Fruit fly (Drosophila melanogaster) whole organism, pupa: Measurements from ENCODE around the gene tll.

ENCODE experiments used
- CG10348 ChIP-seq: fragments of 200-800 bp; sonication (Bioruptor generic); IDR thresholded peaks from 2 replicates; pipeline ENCODE4 v1.3.6; 2022; ENCODE audit warnings: missing biosample characterization, missing genetic modification characterization
- CG12605 ChIP-seq: fragments of 200-800 bp; sonication (Bioruptor generic); IDR thresholded peaks from 2 replicates; pipeline ENCODE4 v1.3.6; 2022; ENCODE audit warnings: missing biosample characterization, missing genetic modification characterization
- CG13204 ChIP-seq: fragments of 200-800 bp; sonication (Bioruptor generic); optimal IDR thresholded peaks from 2 replicates; lab custom pipeline; 2018; ENCODE audit warnings: missing biosample characterization, mild to moderate bottlenecking, missing genetic modification characterization, moderate library complexity
- CG14655 ChIP-seq: fragments of 200-800 bp; sonication (Bioruptor generic); optimal IDR thresholded peaks from 3 replicates; lab custom pipeline; 2017; ENCODE audit warnings: mild to moderate bottlenecking, missing biosample characterization, missing genetic modification reagents, missing genetic modification characterization
- CG15710 ChIP-seq: fragments of 200-800 bp; sonication (Bioruptor generic); optimal IDR thresholded peaks from 2 replicates; lab custom pipeline; 2018; ENCODE audit warnings: missing biosample characterization, mild to moderate bottlenecking, missing genetic modification characterization, moderate library complexity
- CG17806 ChIP-seq: fragments of 200-800 bp; sonication (Bioruptor generic); optimal IDR thresholded peaks from 2 replicates; lab custom pipeline; 2018; ENCODE audit warnings: missing biosample characterization, mild to moderate bottlenecking, missing genetic modification characterization, moderate library complexity
- CG32121 ChIP-seq: fragments of 200-800 bp; sonication (Bioruptor generic); IDR thresholded peaks from 2 replicates; pipeline ENCODE4 v1.3.6; 2022; ENCODE audit warnings: missing biosample characterization, missing genetic modification characterization
- CG34367 ChIP-seq: fragments of 200-800 bp; sonication (Bioruptor generic); optimal IDR thresholded peaks from 2 replicates; lab custom pipeline; 2018; ENCODE audit warnings: missing biosample characterization, mild to moderate bottlenecking, missing genetic modification characterization
- CG4496 ChIP-seq: fragments of 200-800 bp; sonication (Bioruptor generic); IDR thresholded peaks from 3 replicates; pipeline ENCODE4 v1.3.6; 2022; ENCODE audit warnings: missing biosample characterization, missing genetic modification characterization
- CG8159 ChIP-seq: fragments of 200-800 bp; sonication (Bioruptor generic); optimal IDR thresholded peaks from 3 replicates; lab custom pipeline; 2018; ENCODE audit warnings: missing biosample characterization, mild to moderate bottlenecking, missing genetic modification characterization, moderate library complexity
- CG8301 ChIP-seq: fragments of 200-800 bp; sonication (Bioruptor generic); optimal IDR thresholded peaks from 2 replicates; lab custom pipeline; 2018; ENCODE audit warnings: missing biosample characterization, mild to moderate bottlenecking, missing genetic modification characterization
- CG9948 ChIP-seq: fragments of 200-800 bp; sonication (Bioruptor generic); optimal IDR thresholded peaks from 2 replicates; lab custom pipeline; 2018; ENCODE audit warnings: missing biosample characterization, mild to moderate bottlenecking, missing genetic modification characterization, moderate library complexity
- D1 ChIP-seq: fragments of 200-800 bp; sonication (Bioruptor generic); optimal IDR thresholded peaks from 2 replicates; lab custom pipeline; 2018; ENCODE audit warnings: missing biosample characterization, mild to moderate bottlenecking, missing genetic modification characterization, moderate library complexity
- EcR ChIP-seq: fragments of 200-800 bp; sonication (Bioruptor generic); optimal IDR thresholded peaks from 3 replicates; lab custom pipeline; 2019; ENCODE audit warnings: missing biosample characterization, missing genetic modification characterization, mild to moderate bottlenecking, moderate library complexity, missing genetic modification reagents
- Ets98B ChIP-seq: fragments of 200-800 bp; sonication (Bioruptor generic); IDR thresholded peaks from 2 replicates; pipeline ENCODE4 v1.3.6; 2022; ENCODE audit warnings: missing biosample characterization, missing genetic modification characterization
- Pif1A ChIP-seq: fragments of 200-800 bp; sonication (Bioruptor generic); optimal IDR thresholded peaks from 3 replicates; lab custom pipeline; 2016; ENCODE audit warnings: missing biosample characterization, missing genetic modification characterization
- Pif1B ChIP-seq: fragments of 200-800 bp; sonication (Bioruptor generic); optimal IDR thresholded peaks from 3 replicates; lab custom pipeline; 2016; ENCODE audit warnings: missing biosample characterization, missing genetic modification characterization
- Snoo ChIP-seq: fragments of 200-800 bp; sonication (Bioruptor generic); optimal IDR thresholded peaks from 3 replicates; lab custom pipeline; 2017; ENCODE audit warnings: missing biosample characterization, mild to moderate bottlenecking, missing genetic modification characterization, inconsistent platforms
- fd96Ca ChIP-seq: fragments of 200-800 bp; sonication (Bioruptor generic); IDR thresholded peaks from 3 replicates; pipeline ENCODE4 v1.3.6; 2022; ENCODE audit warnings: missing biosample characterization, missing genetic modification characterization
- gl ChIP-seq: fragments of 200-800 bp; sonication (Bioruptor generic); optimal IDR thresholded peaks from 2 replicates; lab custom pipeline; 2018; ENCODE audit warnings: missing biosample characterization, mild to moderate bottlenecking, missing genetic modification characterization
- rn ChIP-seq: fragments of 200-800 bp; sonication (Bioruptor generic); IDR thresholded peaks from 2 replicates; pipeline ENCODE4 v1.3.6; 2022; ENCODE audit warnings: missing biosample characterization, missing genetic modification characterization

The tll gene

DNA sequence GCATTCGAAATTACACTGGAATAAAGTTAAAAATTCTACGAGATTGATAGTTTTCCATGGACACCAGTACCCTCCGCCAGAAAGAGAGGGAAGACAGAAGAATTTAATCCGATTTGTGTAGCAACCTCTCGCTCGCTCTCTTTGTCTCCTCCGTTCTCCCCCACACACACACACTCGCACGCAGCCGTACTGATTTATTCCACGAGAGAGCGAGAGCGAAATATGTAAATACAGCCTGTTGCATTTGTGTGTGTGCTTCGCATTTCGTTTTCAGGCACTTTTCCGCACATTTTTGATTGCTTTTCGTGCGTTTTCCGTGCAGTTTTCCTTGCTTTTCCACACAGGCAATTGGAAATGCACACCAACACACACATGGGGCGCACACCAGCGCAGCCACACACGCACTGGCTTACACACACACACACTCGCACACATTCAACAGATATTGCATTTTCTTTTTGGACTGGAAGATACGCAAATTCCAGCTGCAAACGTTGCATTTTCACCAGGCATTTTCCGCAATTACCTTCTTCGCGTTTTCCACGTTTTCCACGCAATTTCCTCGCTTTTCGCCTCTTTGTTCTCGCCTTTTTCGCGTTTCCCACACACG lies 46.2 kb upstream of the tll start:
- TF ChIP-seq CG32121 (GFP tag; lab: Robert Waterston, UW): 0 out of 2 replicates have a peak, but pooled peaks have one; percentile 30
- peak; percentile 73 for TF ChIP-seq CG12605 (GFP tag; lab: Robert Waterston, UW)
- peak; percentile 9 for TF ChIP-seq CG8159 (tag; lab: Kevin White, UChicago)
- TF ChIP-seq fd96Ca (GFP tag; lab: Robert Waterston, UW): peak; percentile 32; the same call in 2 of the 3 replicates
- peak; percentile 19; the same call in 1 of the 2 replicates for TF ChIP-seq Ets98B (GFP tag; lab: Robert Waterston, UW)
- TF ChIP-seq Snoo (tag; lab: Kevin White, UChicago): no peak
- TF ChIP-seq CG13204 (GFP tag; lab: Kevin White, UChicago): peak; percentile 33
- peak; percentile 43 for TF ChIP-seq EcR (GFP tag; lab: Kevin White, UChicago)
- TF ChIP-seq CG17806 (tag; lab: Kevin White, UChicago): no peak

DNA sequence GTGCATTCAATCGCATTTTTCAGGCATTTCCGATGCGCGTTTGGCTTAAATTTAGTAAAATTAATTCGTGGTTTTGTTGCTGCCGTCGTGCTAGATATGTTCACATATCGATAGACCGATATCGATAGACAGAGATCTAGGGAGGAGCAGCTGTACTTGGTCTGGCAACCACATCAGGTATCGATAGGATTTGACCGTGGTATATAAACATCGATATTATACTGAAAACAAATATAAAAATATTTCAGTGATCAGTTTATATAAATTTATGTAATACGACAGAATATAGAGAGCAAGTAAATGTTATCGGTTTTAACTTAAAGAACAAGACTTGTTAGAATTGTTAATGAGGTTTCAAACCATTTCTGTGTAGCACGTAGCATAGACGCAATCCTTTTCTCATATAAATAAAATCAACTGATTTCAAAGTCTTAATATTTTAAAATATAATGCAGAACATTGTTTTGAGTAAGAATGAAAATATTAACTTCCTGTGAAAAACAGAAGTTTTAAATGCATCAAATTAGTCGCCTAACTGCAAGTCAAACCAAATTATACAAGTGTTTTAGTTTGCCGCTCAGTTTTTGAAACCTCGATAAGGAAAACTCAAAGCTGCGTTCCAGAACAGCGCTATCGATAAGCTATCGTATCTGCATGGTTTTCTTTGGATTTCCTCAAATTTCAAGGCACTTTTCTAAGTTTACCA lies 45.5 kb upstream of the tll start, which contains the start of the genes wts and dj-1beta:
Gene wts (minus strand): TSS at position 130 of the 706 bp plus-strand sequence.
Gene dj-1beta (plus strand): TSS at position 628 of the 706 bp plus-strand sequence.
- TF ChIP-seq EcR (GFP tag; lab: Kevin White, UChicago): no peak
- TF ChIP-seq CG9948 (tag; lab: Kevin White, UChicago): no peak
- TF ChIP-seq CG12605 (GFP tag; lab: Robert Waterston, UW): no peak
- no peak for TF ChIP-seq CG17806 (tag; lab: Kevin White, UChicago)
- TF ChIP-seq gl: no peak
- TF ChIP-seq Pif1A: no peak
- TF ChIP-seq CG15710 (tag; lab: Kevin White, UChicago): no peak
- TF ChIP-seq CG13204 (GFP tag; lab: Kevin White, UChicago): no peak
- no peak for TF ChIP-seq CG4496 (GFP tag; lab: Robert Waterston, UW)
- TF ChIP-seq, all 21 proteins: peak for 0

DNA sequence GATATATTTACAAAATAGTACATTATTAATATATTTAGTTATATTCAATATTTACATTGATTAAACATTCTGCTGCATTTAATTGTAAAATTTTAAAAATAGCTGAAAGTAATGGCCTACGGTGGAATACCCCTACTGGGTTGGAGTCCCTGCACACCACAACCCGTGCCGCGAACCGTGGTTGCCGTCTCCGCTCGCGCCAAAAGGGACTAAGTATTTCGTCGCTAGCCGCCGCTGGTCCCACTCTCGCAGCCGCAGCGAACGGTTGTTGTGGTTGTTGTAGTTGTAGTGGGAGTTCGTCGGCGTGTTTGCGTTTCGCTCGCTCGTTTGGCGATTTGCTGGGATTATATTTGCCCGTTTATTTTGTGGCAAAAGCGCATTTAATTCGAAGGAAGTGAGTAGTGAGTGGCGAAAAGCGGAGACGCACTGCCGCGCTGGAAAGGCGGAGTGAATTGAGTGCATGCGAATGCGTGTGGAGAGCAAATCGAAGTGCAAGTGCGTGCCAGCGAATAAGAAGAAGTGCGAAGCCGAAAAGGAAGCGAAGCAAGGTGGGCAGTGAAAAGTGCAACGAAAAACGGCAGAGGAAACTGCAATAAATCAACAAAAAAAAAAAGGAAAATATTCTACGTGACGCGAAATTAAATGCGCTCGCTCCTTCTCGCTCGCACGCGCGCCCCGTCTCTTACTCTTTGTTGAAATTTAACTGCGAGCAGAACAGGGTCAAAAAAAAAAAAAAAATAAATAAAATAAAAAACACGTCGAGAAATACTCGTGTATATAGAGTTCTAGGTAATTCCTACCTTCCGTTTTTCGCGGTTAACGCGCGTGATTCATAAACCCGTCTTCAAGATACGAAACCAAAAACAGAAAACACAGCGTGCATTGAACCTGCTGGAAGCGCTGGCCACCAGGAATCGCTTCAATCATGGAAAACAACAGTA lies 43.5 kb upstream of the tll start, which contains the start of gene cindr:
Gene cindr (plus strand): TSS at position 272 of the 941 bp plus-strand sequence.
- TF ChIP-seq CG10348 (GFP tag; lab: Robert Waterston, UW) (no peak), gl (peak; percentile 42), CG14655 (GFP tag; lab: Kevin White, UChicago) (no peak), D1 (tag; lab: Kevin White, UChicago) (peak; percentile 67), CG8159 (tag; lab: Kevin White, UChicago) (peak; percentile 9), CG34367 (tag; lab: Kevin White, UChicago) (no peak), CG17806 (tag; lab: Kevin White, UChicago) (no peak), CG12605 (GFP tag; lab: Robert Waterston, UW) (peak; percentile 23; the same call in 1 of the 2 replicates), Snoo (tag; lab: Kevin White, UChicago) (no peak), CG4496 (GFP tag; lab: Robert Waterston, UW) (peak; percentile 48), fd96Ca (GFP tag; lab: Robert Waterston, UW) (no peak), CG8301 (tag; lab: Kevin White, UChicago) (peak; percentile 11), Ets98B (GFP tag; lab: Robert Waterston, UW) (peak; percentile 38; the same call in 1 of the 2 replicates), CG32121 (GFP tag; lab: Robert Waterston, UW) (no peak), CG9948 (tag; lab: Kevin White, UChicago) (no peak), EcR (GFP tag; lab: Kevin White, UChicago) (peak; percentile 88), CG15710 (tag; lab: Kevin White, UChicago) (no peak), Pif1A (peak; percentile 55), Pif1B (GFP tag; lab: Kevin White, UChicago) (peak; percentile 15), CG13204 (GFP tag; lab: Kevin White, UChicago) (peak; percentile 1), rn (GFP tag; lab: Robert Waterston, UW) (no peak)
- TF ChIP-seq, all 21 proteins: peak for 11

DNA sequence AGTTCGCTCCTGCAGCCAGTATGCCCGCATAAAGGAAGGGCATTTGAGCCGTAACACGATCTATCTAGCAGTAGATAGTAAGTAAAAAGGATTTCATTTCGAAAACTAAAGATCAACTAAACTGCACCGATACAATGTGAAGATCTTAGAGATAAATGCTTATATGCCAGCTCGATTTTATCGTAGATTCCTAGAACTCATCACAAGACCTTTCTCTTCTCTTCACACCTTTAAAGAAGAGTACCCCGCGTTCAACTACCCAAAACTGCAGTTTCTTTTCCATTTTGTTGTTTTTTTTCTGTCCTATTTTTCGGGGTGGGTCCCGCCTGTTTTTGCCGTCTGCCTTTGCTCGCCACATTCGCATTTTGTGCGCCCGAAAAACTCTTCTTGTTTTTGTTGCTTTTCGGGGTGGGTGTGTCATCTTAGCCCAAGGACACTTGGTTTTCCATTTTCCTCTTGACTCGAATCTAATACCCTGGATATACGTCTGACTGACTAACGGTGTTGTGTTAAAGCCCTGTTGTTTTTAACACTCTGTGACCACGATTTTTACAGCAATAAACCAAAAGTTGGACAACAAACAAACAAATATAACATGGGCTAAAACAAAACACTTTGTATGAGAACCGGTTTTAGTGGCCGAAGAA lies 42.7 kb upstream of the tll start:
- TF ChIP-seq CG4496 (GFP tag; lab: Robert Waterston, UW) (0 out of 3 replicates have a peak, but pooled peaks have one; percentile 13), Ets98B (GFP tag; lab: Robert Waterston, UW) (no peak)
- TF ChIP-seq, all 21 proteins: peak for 1
